Worm (Caenorhabditis elegans) whole organism, midembryonic: ENCODE measurements around the gene mtm-3.

Experiments
- cog-1 ChIP-seq: sonication (generic microtip); optimal IDR thresholded peaks from 2 replicates; lab custom pipeline; 2016; ENCODE audit warnings: missing genetic modification characterization, missing compliant biosample characterization
- flt-1 ChIP-seq: fragments of 200-800 bp; sonication (Bioruptor generic); IDR thresholded peaks from 2 replicates; pipeline ENCODE4 v1.3.6; 2022; ENCODE audit warnings: missing genetic modification characterization, missing compliant biosample characterization
- ref-1 ChIP-seq: fragments of 200-800 bp; sonication (Bioruptor generic); conservative IDR thresholded peaks from 2 replicates; pipeline ENCODE4 v1.3.6; 2022; ENCODE audit warnings: missing genetic modification reagents, missing genetic modification characterization, missing compliant biosample characterization
- ztf-23 ChIP-seq: fragments of 200-800 bp; sonication (Bioruptor generic); IDR thresholded peaks from 2 replicates; pipeline ENCODE4 v1.3.6; 2022; ENCODE audit warnings: missing genetic modification reagents, missing genetic modification characterization, missing compliant biosample characterization
- ztf-29 ChIP-seq: fragments of 200-800 bp; sonication (Bioruptor generic); IDR thresholded peaks from 2 replicates; pipeline ENCODE4 v1.3.6; 2022; ENCODE audit warnings: missing genetic modification reagents, missing genetic modification characterization, missing compliant biosample characterization

- TF ChIP-seq flt-1 (GFP tag; lab: Robert Waterston, UW): no peak
- no peak for TF ChIP-seq ref-1 (GFP tag; lab: Robert Waterston, UW)
- TF ChIP-seq ztf-23 (GFP tag; lab: Robert Waterston, UW): no peak
- TF ChIP-seq ztf-29 (GFP tag; lab: Robert Waterston, UW): no peak
- no peak for TF ChIP-seq cog-1 (tag; lab: Kevin White, UChicago)
Observed at ce11 chrIII:3765460-3765859, 34.8 kb downstream of the mtm-3 start, which contains the start of gene C44F1.1.
